Worm (Caenorhabditis elegans): ENCODE data around the gene ZK856.19.

DNA sequence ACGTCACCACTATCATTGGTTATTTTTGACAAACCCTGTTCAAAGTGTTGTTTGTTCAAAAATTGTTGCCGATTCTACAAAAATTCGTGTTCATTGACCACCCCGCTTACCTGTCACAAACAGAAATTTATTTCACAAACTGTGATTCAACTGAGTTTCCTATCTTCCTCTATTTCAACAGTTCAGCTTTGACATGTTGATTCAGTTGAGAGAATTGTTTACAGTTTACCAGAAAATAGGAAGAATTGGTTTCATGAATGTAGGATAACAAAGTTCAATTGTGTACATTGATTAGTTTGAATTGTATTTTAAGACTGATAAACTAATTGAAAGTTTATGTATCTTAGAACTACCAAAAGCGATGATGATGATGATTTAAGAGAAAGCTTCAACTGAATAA, 40.9 kb upstream of the ZK856.19 start:
- TF ChIP-seq nhr-237 (tag; optimal IDR thresholded peaks at IDR 0.05) (no peak), ceh-82 (tag; optimal IDR thresholded peaks at IDR 0.05) (no peak), unc-86 (tag; optimal IDR thresholded peaks at IDR 0.05) (no peak), lin-14 (GFP tag; optimal IDR thresholded peaks at IDR 0.05) (no peak)

Measured in whole organism, L1 larva.